Fruit fly (Drosophila melanogaster) whole organism, embryonic: Measurements from ENCODE around the gene CG33939.

Experiments used
- CG10321 ChIP-seq: fragments of 200-800 bp; sonication (Bioruptor generic); IDR thresholded peaks from 2 replicates; pipeline ENCODE4 v1.3.6; 2022; ENCODE audit warnings: missing biosample characterization, missing genetic modification characterization
- CG11398 ChIP-seq: fragments of 200-800 bp; sonication (Bioruptor generic); optimal IDR thresholded peaks from 2 replicates; lab custom pipeline; 2016; ENCODE audit warnings: missing biosample characterization, missing genetic modification characterization
- CG1233 ChIP-seq: fragments of 200-800 bp; sonication (Bioruptor generic); optimal IDR thresholded peaks from 4 replicates; lab custom pipeline; 2018; ENCODE audit warnings: missing biosample characterization, mild to moderate bottlenecking, missing genetic modification characterization
- CG14710 ChIP-seq: fragments of 200-800 bp; sonication (Bioruptor generic); optimal IDR thresholded peaks from 3 replicates; lab custom pipeline; 2019; ENCODE audit warnings: missing biosample characterization, mild to moderate bottlenecking, missing genetic modification characterization, moderate library complexity
- CG15073 ChIP-seq: fragments of 200-800 bp; sonication (Bioruptor generic); optimal IDR thresholded peaks from 2 replicates; lab custom pipeline; 2016; ENCODE audit warnings: missing biosample characterization, missing genetic modification characterization
- CG17385 ChIP-seq: fragments of 200-800 bp; sonication (Bioruptor generic); optimal IDR thresholded peaks from 3 replicates; lab custom pipeline; 2018; ENCODE audit warnings: missing biosample characterization, mild to moderate bottlenecking, missing genetic modification characterization
- CG18011 ChIP-seq: fragments of 200-800 bp; sonication (Bioruptor generic); optimal IDR thresholded peaks from 2 replicates; lab custom pipeline; 2017; ENCODE audit warnings: missing biosample characterization, missing genetic modification characterization, mild to moderate bottlenecking, moderate library complexity, missing genotype
- CG18476 ChIP-seq: fragments of 200-800 bp; sonication (Bioruptor generic); optimal IDR thresholded peaks from 2 replicates; lab custom pipeline; 2016; ENCODE audit warnings: missing biosample characterization, mild to moderate bottlenecking, missing genetic modification characterization
- CG31441 ChIP-seq: fragments of 200-800 bp; sonication (Bioruptor generic); IDR thresholded peaks from 2 replicates; pipeline ENCODE4 v1.3.6; 2022; ENCODE audit warnings: missing biosample characterization, missing genetic modification characterization
- CG33557 ChIP-seq: fragments of 200-800 bp; sonication (Bioruptor generic); optimal IDR thresholded peaks from 2 replicates; lab custom pipeline; 2019; ENCODE audit warnings: missing biosample characterization, mild to moderate bottlenecking, missing genetic modification characterization, moderate library complexity
- CG3838 ChIP-seq: fragments of 200-800 bp; sonication (Bioruptor generic); optimal IDR thresholded peaks from 3 replicates; lab custom pipeline; 2016; ENCODE audit warnings: missing biosample characterization, missing genetic modification characterization
- CG7372 ChIP-seq: fragments of 200-800 bp; sonication (Bioruptor generic); IDR thresholded peaks from 2 replicates; pipeline ENCODE4 v1.3.6; 2022; ENCODE audit warnings: missing biosample characterization, missing genetic modification characterization
- CG9727 ChIP-seq: fragments of 200-800 bp; sonication (Bioruptor generic); optimal IDR thresholded peaks from 3 replicates; lab custom pipeline; 2017; ENCODE audit warnings: missing biosample characterization, mild to moderate bottlenecking, missing genetic modification characterization
- CHES-1-like ChIP-seq: fragments of 200-800 bp; sonication (Bioruptor generic); optimal IDR thresholded peaks from 2 replicates; lab custom pipeline; 2016; ENCODE audit warnings: missing biosample characterization, missing genetic modification characterization
- Chrac-16 ChIP-seq: fragments of 200-800 bp; sonication (Bioruptor generic); optimal IDR thresholded peaks from 3 replicates; lab custom pipeline; 2016; ENCODE audit warnings: missing biosample characterization, missing genetic modification characterization
- CkIIα-i1 ChIP-seq: fragments of 200-800 bp; sonication (Bioruptor generic); IDR thresholded peaks from 2 replicates; pipeline ENCODE4 v1.3.6; 2022; ENCODE audit warnings: missing biosample characterization, missing genetic modification characterization
- Deaf1 ChIP-seq: fragments of 200-800 bp; optimal IDR thresholded peaks from 3 replicates; lab custom pipeline; 2019; ENCODE audit warnings: missing biosample characterization, mild to moderate bottlenecking, missing genetic modification characterization, moderate library complexity
- Ets65A ChIP-seq: fragments of 200-800 bp; sonication (Bioruptor generic); peaks from one replicate; lab custom pipeline; 2016; ENCODE audit warnings: missing biosample characterization, missing genetic modification characterization
- Gug ChIP-seq: fragments of 200-800 bp; sonication (Bioruptor generic); IDR thresholded peaks from 4 replicates; pipeline ENCODE4 v1.3.6; 2022; ENCODE audit warnings: missing biosample characterization, missing genetic modification characterization
- H15 ChIP-seq: fragments of 200-800 bp; sonication (Bioruptor generic); IDR thresholded peaks from 3 replicates; pipeline ENCODE4 v1.3.6; 2022; ENCODE audit warnings: missing biosample characterization, missing genetic modification characterization
- HLHmδ ChIP-seq: fragments of 200-800 bp; sonication (Bioruptor generic); optimal IDR thresholded peaks from 2 replicates; lab custom pipeline; 2018; ENCODE audit warnings: missing biosample characterization, mild to moderate bottlenecking, missing genetic modification characterization, moderate library complexity
- Hr78 ChIP-seq, 2 experiments: fragments of 200-800 bp in 1 of 2; fragments of >200 bp in 1 of 2; sonication (Bioruptor generic) in 1 of 2; optimal IDR thresholded peaks; 2 replicates each; lab custom pipeline; 2017 to 2019; ENCODE audit warnings: missing biosample characterization in 2 of 2, missing genetic modification characterization in 2 of 2, mild to moderate bottlenecking in 1 of 2, moderate library complexity in 1 of 2
- MBD-R2 ChIP-seq: fragments of 200-800 bp; sonication (Bioruptor generic); IDR thresholded peaks from 2 replicates; pipeline ENCODE4 v1.3.6; 2022; ENCODE audit warnings: missing biosample characterization, missing genetic modification characterization
- Neu2 ChIP-seq: fragments of 200-800 bp; sonication (Bioruptor generic); optimal IDR thresholded peaks from 3 replicates; lab custom pipeline; 2016; ENCODE audit warnings: missing biosample characterization, missing genetic modification characterization, borderline replicate concordance
- NfI ChIP-seq: fragments of 200-800 bp; sonication (Bioruptor generic); optimal IDR thresholded peaks from 3 replicates; lab custom pipeline; 2018; ENCODE audit warnings: missing biosample characterization, mild to moderate bottlenecking, missing genetic modification characterization, moderate library complexity
- Pdp1 ChIP-seq, 2 experiments: fragments of 200-800 bp; sonication (Bioruptor generic); optimal IDR thresholded peaks; 3 replicates each; lab custom pipeline; 2016; ENCODE audit warnings: missing biosample characterization in 2 of 2, missing genetic modification characterization in 2 of 2, mild to moderate bottlenecking in 1 of 2, moderate library complexity in 1 of 2
- Stat92E ChIP-seq, 3 experiments: fragments of >200 bp in 2 of 3; fragments of 200-800 bp in 1 of 3; sonication (Bioruptor generic) in 1 of 3; optimal IDR thresholded peaks; 2 replicates each; lab custom pipeline; 2017 to 2019; ENCODE audit warnings: missing biosample characterization in 3 of 3, missing genetic modification characterization in 3 of 3, mild to moderate bottlenecking in 1 of 3, moderate library complexity in 1 of 3
- Usf ChIP-seq: fragments of 200-800 bp; sonication (Bioruptor generic); optimal IDR thresholded peaks from 2 replicates; lab custom pipeline; 2017; ENCODE audit warnings: missing genotype, missing biosample characterization, missing genetic modification characterization
- ash1 ChIP-seq: fragments of 200-800 bp; sonication (Bioruptor generic); optimal IDR thresholded peaks from 2 replicates; lab custom pipeline; 2018; ENCODE audit warnings: missing biosample characterization, mild to moderate bottlenecking, missing genetic modification characterization
- chinmo ChIP-seq: fragments of 200-800 bp; sonication (Bioruptor generic); IDR thresholded peaks from 4 replicates; pipeline ENCODE4 v1.3.6; 2022; ENCODE audit warnings: missing biosample characterization, missing genetic modification characterization; ENCODE audit not compliant: partially characterized antibody
- croc ChIP-seq: fragments of 200-800 bp; sonication (Bioruptor generic); conservative IDR thresholded peaks from 3 replicates; pipeline ENCODE4 v1.3.6; 2022; ENCODE audit warnings: missing biosample characterization, missing genetic modification characterization
- cwo ChIP-seq: fragments of 200-800 bp; sonication (Bioruptor generic); optimal IDR thresholded peaks from 3 replicates; lab custom pipeline; 2017; ENCODE audit warnings: missing biosample characterization, missing genetic modification characterization, mild to moderate bottlenecking, moderate library complexity, missing genetic modification reagents
- danr ChIP-seq: fragments of 200-800 bp; sonication (Bioruptor generic); IDR thresholded peaks from 2 replicates; pipeline ENCODE4 v1.3.6; 2022; ENCODE audit warnings: missing biosample characterization, missing genetic modification characterization
- dimm ChIP-seq: fragments of 200-800 bp; sonication (Bioruptor generic); IDR thresholded peaks from 2 replicates; pipeline ENCODE4 v1.3.6; 2022; ENCODE audit warnings: missing biosample characterization, missing genetic modification characterization
- en ChIP-seq: fragments of 200-800 bp; sonication (Bioruptor generic); optimal IDR thresholded peaks from 2 replicates; lab custom pipeline; 2016; ENCODE audit warnings: missing biosample characterization, missing genetic modification characterization
- gce ChIP-seq: fragments of 200-800 bp; sonication (Bioruptor generic); IDR thresholded peaks from 3 replicates; pipeline ENCODE4 v1.3.6; 2022; ENCODE audit warnings: missing biosample characterization, missing genetic modification characterization
- gro ChIP-seq: fragments of 200-800 bp; sonication (Bioruptor generic); optimal IDR thresholded peaks from 2 replicates; lab custom pipeline; 2016; ENCODE audit warnings: missing biosample characterization, missing genetic modification characterization
- gsb-n ChIP-seq: fragments of 200-800 bp; sonication (Bioruptor generic); optimal IDR thresholded peaks from 3 replicates; lab custom pipeline; 2018; ENCODE audit warnings: missing biosample characterization, mild to moderate bottlenecking, missing genetic modification characterization
- hbn ChIP-seq: fragments of 200-800 bp; sonication (Bioruptor generic); IDR thresholded peaks from 2 replicates; pipeline ENCODE4 v1.3.6; 2022; ENCODE audit warnings: missing biosample characterization, missing genetic modification characterization; ENCODE audit not compliant: partially characterized antibody
- hth ChIP-seq: fragments of >200 bp; optimal IDR thresholded peaks from 2 replicates; lab custom pipeline; 2017; ENCODE audit warnings: inconsistent platforms
- kah ChIP-seq: fragments of 200-800 bp; sonication (Bioruptor generic); optimal IDR thresholded peaks from 2 replicates; lab custom pipeline; 2018; ENCODE audit warnings: missing biosample characterization, mild to moderate bottlenecking, missing genetic modification characterization
- klu ChIP-seq: fragments of 200-800 bp; sonication (Bioruptor generic); IDR thresholded peaks from 2 replicates; pipeline ENCODE4 v1.3.6; 2022; ENCODE audit warnings: missing biosample characterization, missing genetic modification characterization
- lilli ChIP-seq: fragments of 200-800 bp; sonication (Bioruptor generic); optimal IDR thresholded peaks from 3 replicates; lab custom pipeline; 2016; ENCODE audit warnings: missing biosample characterization, missing genetic modification characterization
- nmo ChIP-seq: fragments of 200-800 bp; sonication (Bioruptor generic); optimal IDR thresholded peaks from 2 replicates; lab custom pipeline; 2018; ENCODE audit warnings: missing biosample characterization, mild to moderate bottlenecking, missing genetic modification characterization, moderate library complexity
- odd ChIP-seq: fragments of 200-800 bp; sonication (Bioruptor generic); optimal IDR thresholded peaks from 2 replicates; lab custom pipeline; 2017; ENCODE audit warnings: missing biosample characterization, mild to moderate bottlenecking, missing genetic modification characterization
- phol ChIP-seq: fragments of 200-800 bp; sonication (Bioruptor generic); optimal IDR thresholded peaks from 3 replicates; lab custom pipeline; 2018; ENCODE audit warnings: missing biosample characterization, mild to moderate bottlenecking, missing genetic modification characterization, moderate library complexity
- prd ChIP-seq, 3 experiments: fragments of >200 bp in 2 of 3; fragments of 200-800 bp in 1 of 3; sonication (Bioruptor generic) in 1 of 3; optimal IDR thresholded peaks in 2 of 3; IDR thresholded peaks in 1 of 3; 2 replicates in 2 of 3; 3 replicates in 1 of 3; pipeline versions ENCODE4 v1.3.6 to Lab custom; 2017 to 2022; ENCODE audit warnings: missing biosample characterization in 1 of 3, missing genetic modification characterization in 1 of 3
- ssp ChIP-seq: fragments of 200-800 bp; sonication (Bioruptor generic); IDR thresholded peaks from 2 replicates; pipeline ENCODE4 v1.3.6; 2022; ENCODE audit warnings: missing biosample characterization, missing genetic modification characterization
- tup ChIP-seq: fragments of 200-800 bp; sonication (Bioruptor generic); optimal IDR thresholded peaks from 2 replicates; lab custom pipeline; 2016; ENCODE audit warnings: missing biosample characterization, mild to moderate bottlenecking, missing genetic modification characterization, moderate library complexity

Gene CG33939

DNA sequence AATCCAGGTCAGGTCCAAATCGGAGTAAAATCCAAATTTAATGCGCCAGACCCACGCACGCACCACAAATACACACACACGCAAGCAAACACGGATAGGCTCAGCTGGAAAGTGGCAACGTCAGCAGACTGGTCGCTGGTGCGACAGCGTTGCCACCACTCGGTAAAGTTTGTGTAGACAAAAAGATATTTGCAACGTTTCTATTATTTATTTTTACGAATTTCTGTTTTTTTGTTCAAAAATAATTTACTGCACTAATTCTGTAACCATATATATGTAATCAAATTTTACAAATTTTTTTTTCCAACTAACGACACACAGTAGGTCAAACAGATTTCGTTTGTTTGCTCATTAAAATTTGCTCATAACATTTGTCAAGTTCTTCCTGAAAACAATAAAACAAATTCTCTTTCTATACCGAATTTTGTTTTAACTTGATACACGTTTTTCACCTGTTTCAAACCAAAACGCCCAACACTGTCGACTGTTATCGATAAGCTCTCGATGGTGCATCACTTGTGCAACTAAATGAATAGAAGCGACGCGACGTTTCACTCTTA lies 5.1 kb upstream of the CG33939 start, which contains the start of the genes CG7556 and CG7453 (continued):
- peak; percentile 76 for TF ChIP-seq NfI (GFP tag; lab: Kevin White, UChicago)
- TF ChIP-seq CG3838 (GFP tag; lab: Kevin White, UChicago): peak; percentile 14
- TF ChIP-seq croc (GFP tag; lab: Robert Waterston, UW): peak; percentile 56; the same call in 2 of the 3 replicates
- peak; percentile 80 for TF ChIP-seq nmo (GFP tag; lab: Kevin White, UChicago)
- TF ChIP-seq CG1233: peak; percentile 65
- TF ChIP-seq kah (GFP tag; lab: Kevin White, UChicago): no peak
- TF ChIP-seq chinmo (GFP tag; lab: Robert Waterston, UW): no peak
- peak; percentile 79 for TF ChIP-seq CG18476 (GFP tag; lab: Kevin White, UChicago)
- TF ChIP-seq ssp: peak; percentile 46
- peak; percentile 58 for TF ChIP-seq odd
- peak; percentile 82 for TF ChIP-seq Chrac-16 (GFP tag; lab: Kevin White, UChicago)
- TF ChIP-seq CG18011 (GFP tag; lab: Kevin White, UChicago): peak; percentile 51
- TF ChIP-seq danr: 0 out of 2 replicates have a peak, but pooled peaks have one; percentile 5
- peak; percentile 57 for TF ChIP-seq gsb-n
- TF ChIP-seq Ets65A: peak; percentile 98
- TF ChIP-seq lilli (GFP tag; lab: Kevin White, UChicago): peak; percentile 87
- TF ChIP-seq dimm: no peak
- peak; percentile 30 for TF ChIP-seq Usf (GFP tag; lab: Kevin White, UChicago)
- peak; percentile 83 for TF ChIP-seq MBD-R2
- TF ChIP-seq CG9727: peak; percentile 78
- peak; percentile 38; the same call in 3 of the 4 replicates for TF ChIP-seq Gug (GFP tag; lab: Robert Waterston, UW)
- peak; percentile 54 for TF ChIP-seq cwo (GFP tag; lab: Kevin White, UChicago)
- TF ChIP-seq Neu2 (GFP tag; lab: Kevin White, UChicago): no peak
- peak; percentile 60 for TF ChIP-seq CG11398 (GFP tag; lab: Kevin White, UChicago)
- peak; percentile 63 for TF ChIP-seq CG17385 (GFP tag; lab: Kevin White, UChicago)
- TF ChIP-seq klu (GFP tag; lab: Robert Waterston, UW): no peak; the same call in 1 of the 2 replicates
- TF ChIP-seq CG15073 (GFP tag; lab: Kevin White, UChicago): no peak
- no peak for TF ChIP-seq hbn (GFP tag; lab: Robert Waterston, UW)
- TF ChIP-seq ash1 (GFP tag; lab: Kevin White, UChicago): no peak
- TF ChIP-seq CHES-1-like (GFP tag; lab: Kevin White, UChicago): peak; percentile 82
- no peak for TF ChIP-seq hth (lab: Kevin White, UChicago)
- TF ChIP-seq CG31441 (GFP tag; lab: Robert Waterston, UW): peak; percentile 63; the same call in 1 of the 2 replicates
- TF ChIP-seq Deaf1 (tag; lab: Kevin White, UChicago): peak; percentile 40
- no peak for TF ChIP-seq gce (GFP tag; lab: Robert Waterston, UW)
- TF ChIP-seq CG33557 (GFP tag; lab: Kevin White, UChicago): peak; percentile 55
- no peak for TF ChIP-seq Hr78 (GFP tag; optimal IDR thresholded peaks at IDR 0.05; lab: Kevin White, UChicago)
- TF ChIP-seq en (GFP tag; lab: Kevin White, UChicago): peak; percentile 4
- TF ChIP-seq CkIIα-i1: no peak
- TF ChIP-seq CG7372 (GFP tag; lab: Robert Waterston, UW): 0 out of 2 replicates have a peak, but pooled peaks have one; percentile 21
- TF ChIP-seq prd (optimal IDR thresholded peaks at IDR 0.05; lab: Kevin White, UChicago): no peak
- peak; percentile 71 for TF ChIP-seq prd (GFP tag; IDR thresholded peaks at IDR 0.05; lab: Robert Waterston, UW)
- TF ChIP-seq tup (GFP tag; lab: Kevin White, UChicago): peak; percentile 33
- peak; percentile 77 for TF ChIP-seq Pdp1 (GFP tag; optimal IDR thresholded peaks at IDR 0.05; lab: Kevin White, UChicago)
- TF ChIP-seq phol (tag; lab: Kevin White, UChicago): peak; percentile 80
- peak; percentile 38; the same call in 1 of the 3 replicates for TF ChIP-seq H15
- TF ChIP-seq Stat92E (GFP tag; optimal IDR thresholded peaks at IDR 0.05; lab: Kevin White, UChicago): no peak
- TF ChIP-seq CG14710: peak; percentile 84
- no peak for TF ChIP-seq HLHmδ
- TF ChIP-seq gro (GFP tag; lab: Kevin White, UChicago): peak; percentile 66
- TF ChIP-seq CG10321 (GFP tag; lab: Robert Waterston, UW): no peak
